Worm (Caenorhabditis elegans) whole organism, L4 larva: Measurements from ENCODE around the gene ZK418.5.
A peak's percentile ranks its signal among the peaks of the same experiment; 100 is the strongest.

Experiments used
- D1046.2 ChIP-seq: fragments of 200-800 bp; sonication (Bioruptor generic); IDR thresholded peaks from 2 replicates; pipeline ENCODE4 v1.3.6; 2022; ENCODE audit warnings: missing genetic modification characterization, missing compliant biosample characterization
- F44E2.7 ChIP-seq: fragments of 200-800 bp; sonication (Bioruptor generic); IDR thresholded peaks from 2 replicates; pipeline ENCODE4 v2.1.2; 2022; ENCODE audit warnings: missing genetic modification characterization, missing compliant biosample characterization
- F49E8.2 ChIP-seq: sonication (generic microtip); optimal IDR thresholded peaks from 2 replicates; lab custom pipeline; 2016; ENCODE audit warnings: missing compliant biosample characterization, mild to moderate bottlenecking, missing genetic modification characterization, borderline replicate concordance
- R02D3.7 ChIP-seq: fragments of 150-350 bp; sonication (generic microtip); optimal IDR thresholded peaks from 3 replicates; lab custom pipeline; 2014; ENCODE audit warnings: missing biosample characterization, missing genetic modification characterization
- T20F7.1 ChIP-seq: fragments of 200-800 bp; sonication (Bioruptor generic); optimal IDR thresholded peaks from 2 replicates; lab custom pipeline; 2018; ENCODE audit warnings: mild to moderate bottlenecking, missing genetic modification characterization, missing compliant biosample characterization
- T26A8.4 ChIP-seq: fragments of 200-800 bp; sonication (Bioruptor generic); IDR thresholded peaks from 2 replicates; pipeline ENCODE4 v1.3.6; 2022; ENCODE audit warnings: missing genetic modification characterization, missing compliant biosample characterization
- Y105C5A.15 ChIP-seq: fragments of 200-800 bp; sonication (Bioruptor generic); IDR thresholded peaks from 2 replicates; pipeline ENCODE4 v1.3.6; 2022; ENCODE audit warnings: missing genetic modification characterization, missing compliant biosample characterization
- Y5F2A.4 ChIP-seq: fragments of 200-800 bp; sonication (Bioruptor generic); optimal IDR thresholded peaks from 2 replicates; lab custom pipeline; 2018; ENCODE audit warnings: mild to moderate bottlenecking, missing genetic modification characterization, missing compliant biosample characterization
- Y75B8A.6 ChIP-seq: fragments of 200-800 bp; sonication (Bioruptor generic); IDR thresholded peaks from 2 replicates; pipeline ENCODE4 v1.3.6; 2022; ENCODE audit warnings: missing genetic modification reagents, missing genetic modification characterization, missing compliant biosample characterization
- ZK337.2 ChIP-seq: fragments of 200-800 bp; sonication (Bioruptor generic); IDR thresholded peaks from 2 replicates; pipeline ENCODE4 v1.3.6; 2022; ENCODE audit warnings: missing genetic modification reagents, missing genetic modification characterization, missing compliant biosample characterization
- ZK546.5 ChIP-seq, 2 experiments: sonication (generic microtip); optimal IDR thresholded peaks; 2 replicates each; lab custom pipeline; 2017; ENCODE audit warnings: missing biosample characterization in 2 of 2, missing genetic modification characterization in 2 of 2
- aha-1 ChIP-seq: fragments of 150-350 bp; peaks from one replicate; lab custom pipeline; 2014; ENCODE audit warnings: missing biosample characterization, missing genetic modification characterization
- ceh-20 ChIP-seq: fragments of 200-800 bp; sonication (Bioruptor generic); IDR thresholded peaks from 2 replicates; pipeline ENCODE4 v1.3.6; 2022; ENCODE audit warnings: missing genetic modification reagents, missing genetic modification characterization, missing compliant biosample characterization
- ceh-28 ChIP-seq: fragments of 150-350 bp; optimal IDR thresholded peaks from 2 replicates; lab custom pipeline; 2014; ENCODE audit warnings: missing biosample characterization, missing genetic modification reagents, missing genetic modification characterization
- ceh-82 ChIP-seq: sonication (generic microtip); optimal IDR thresholded peaks from 2 replicates; lab custom pipeline; 2017; ENCODE audit warnings: missing biosample characterization, missing genetic modification characterization
- ces-1 ChIP-seq: fragments of 150-350 bp; sonication (generic microtip); optimal IDR thresholded peaks from 4 replicates; lab custom pipeline; 2014; ENCODE audit warnings: missing biosample characterization, missing genetic modification reagents, missing genetic modification characterization
- daf-16 ChIP-seq, 3 experiments: sonication (generic microtip); optimal IDR thresholded peaks; 2 replicates each; lab custom pipeline; 2016 to 2017; ENCODE audit warnings: missing genetic modification characterization in 3 of 3, missing genetic modification reagents in 3 of 3, mild to moderate bottlenecking in 2 of 3, missing compliant biosample characterization in 2 of 3, missing biosample characterization in 1 of 3, moderate library complexity in 1 of 3
- dmd-6 ChIP-seq: fragments of 200-800 bp; sonication (Bioruptor generic); IDR thresholded peaks from 2 replicates; pipeline ENCODE4 v1.3.6; 2022; ENCODE audit warnings: missing genetic modification reagents, missing genetic modification characterization, missing compliant biosample characterization
- dmd-8 ChIP-seq: fragments of 200-800 bp; sonication (Bioruptor generic); IDR thresholded peaks from 2 replicates; pipeline ENCODE4 v1.3.6; 2022; ENCODE audit warnings: missing genetic modification characterization, missing compliant biosample characterization
- dmd-9 ChIP-seq: fragments of 200-800 bp; sonication (Bioruptor generic); IDR thresholded peaks from 2 replicates; pipeline ENCODE4 v1.3.6; 2022; ENCODE audit warnings: missing genetic modification reagents, missing genetic modification characterization, missing compliant biosample characterization
- duxl-1 ChIP-seq: sonication (generic microtip); optimal IDR thresholded peaks from 2 replicates; lab custom pipeline; 2016; ENCODE audit warnings: mild to moderate bottlenecking, missing genetic modification characterization, moderate library complexity, missing compliant biosample characterization; ENCODE audit not compliant: poor library complexity
- dve-1 ChIP-seq: sonication (generic microtip); optimal IDR thresholded peaks from 2 replicates; lab custom pipeline; 2017; ENCODE audit warnings: antibody characterized with exemption, mild to moderate bottlenecking, missing genetic modification characterization, missing compliant biosample characterization; ENCODE audit not compliant: insufficient read depth
- egl-43 ChIP-seq: fragments of 200-800 bp; sonication (Bioruptor generic); IDR thresholded peaks from 2 replicates; pipeline ENCODE4 v1.3.6; 2022; ENCODE audit warnings: missing genetic modification reagents, missing genetic modification characterization, missing compliant biosample characterization
- fkh-10 ChIP-seq: fragments of 150-350 bp; optimal IDR thresholded peaks from 2 replicates; lab custom pipeline; 2014; ENCODE audit warnings: missing biosample characterization, missing genetic modification reagents, missing genetic modification characterization
- hif-1 ChIP-seq, 2 experiments: sonication (generic microtip); optimal IDR thresholded peaks; 2 replicates each; lab custom pipeline; 2016 to 2017; ENCODE audit warnings: missing compliant biosample characterization in 2 of 2, missing genetic modification characterization in 2 of 2, missing genetic modification reagents in 2 of 2, missing genotype in 2 of 2, mild to moderate bottlenecking in 1 of 2
- jun-1 ChIP-seq: fragments of 150-350 bp; optimal IDR thresholded peaks from 2 replicates; lab custom pipeline; 2014; ENCODE audit warnings: missing biosample characterization, missing genetic modification reagents, missing genetic modification characterization
- lim-7 ChIP-seq: fragments of 200-800 bp; sonication (Bioruptor generic); IDR thresholded peaks from 2 replicates; pipeline ENCODE4 v1.3.6; 2022; ENCODE audit warnings: missing genetic modification characterization, missing compliant biosample characterization
- lin-1 ChIP-seq: fragments of 200-800 bp; sonication (Bioruptor generic); IDR thresholded peaks from 2 replicates; pipeline ENCODE4 v1.3.6; 2022; ENCODE audit warnings: missing genetic modification reagents, missing genetic modification characterization, missing compliant biosample characterization
- lin-13 ChIP-seq: fragments of 150-350 bp; optimal IDR thresholded peaks from 2 replicates; lab custom pipeline; 2014; ENCODE audit warnings: missing biosample characterization, missing genetic modification reagents, missing genetic modification characterization
- lin-39 ChIP-seq: fragments of 150-350 bp; optimal IDR thresholded peaks from 2 replicates; lab custom pipeline; 2014; ENCODE audit warnings: missing biosample characterization, missing genetic modification reagents, missing genetic modification characterization
- madf-5 ChIP-seq, 2 experiments: fragments of 200-800 bp; sonication (Bioruptor generic); IDR thresholded peaks; 2 replicates each; pipeline ENCODE4 v1.3.6; 2022; ENCODE audit warnings: missing compliant biosample characterization in 2 of 2, missing genetic modification characterization in 2 of 2
- mdt-29 ChIP-seq: fragments of 200-800 bp; sonication (Bioruptor generic); IDR thresholded peaks from 2 replicates; pipeline ENCODE4 v1.3.6; 2022; ENCODE audit warnings: missing genetic modification reagents, missing genetic modification characterization, missing compliant biosample characterization
- mep-1 ChIP-seq: fragments of 150-350 bp; sonication (generic microtip); optimal IDR thresholded peaks from 3 replicates; lab custom pipeline; 2014; ENCODE audit warnings: missing biosample characterization, missing genetic modification characterization
- nhr-10 ChIP-seq: fragments of 150-350 bp; optimal IDR thresholded peaks from 2 replicates; lab custom pipeline; 2014; ENCODE audit warnings: missing biosample characterization, missing genetic modification characterization
- nhr-28 ChIP-seq: fragments of 150-350 bp; optimal IDR thresholded peaks from 2 replicates; lab custom pipeline; 2014; ENCODE audit warnings: missing biosample characterization, missing genetic modification characterization
- nhr-42 ChIP-seq: fragments of 200-800 bp; sonication (Bioruptor generic); IDR thresholded peaks from 2 replicates; pipeline ENCODE4 v1.3.6; 2022; ENCODE audit warnings: missing genetic modification characterization, missing compliant biosample characterization
- nhr-48 ChIP-seq: sonication (generic microtip); optimal IDR thresholded peaks from 2 replicates; lab custom pipeline; 2016; ENCODE audit warnings: mild to moderate bottlenecking, missing genetic modification characterization, missing compliant biosample characterization
- nhr-6 ChIP-seq: fragments of 150-350 bp; optimal IDR thresholded peaks from 2 replicates; lab custom pipeline; 2014; ENCODE audit warnings: missing biosample characterization, missing genetic modification characterization
- nhr-76 ChIP-seq: fragments of 150-350 bp; optimal IDR thresholded peaks from 2 replicates; lab custom pipeline; 2014; ENCODE audit warnings: missing biosample characterization, missing genetic modification characterization
- nhr-77 ChIP-seq: fragments of 150-350 bp; optimal IDR thresholded peaks from 2 replicates; lab custom pipeline; 2014; ENCODE audit warnings: missing biosample characterization, missing genetic modification characterization
- php-3 ChIP-seq: fragments of 200-800 bp; sonication (Bioruptor generic); IDR thresholded peaks from 2 replicates; pipeline ENCODE4 v1.3.6; 2022; ENCODE audit warnings: missing genetic modification reagents, missing genetic modification characterization, missing compliant biosample characterization
- set-16 ChIP-seq: fragments of 200-800 bp; sonication (Bioruptor generic); IDR thresholded peaks from 2 replicates; pipeline ENCODE4 v1.3.6; 2022; ENCODE audit warnings: missing genetic modification reagents, missing genetic modification characterization, missing compliant biosample characterization
- snpc-1.2 ChIP-seq: fragments of 200-800 bp; sonication (Bioruptor generic); IDR thresholded peaks from 2 replicates; pipeline ENCODE4 v1.3.6; 2022; ENCODE audit warnings: missing genetic modification reagents, missing genetic modification characterization, missing compliant biosample characterization
- snpc-4 ChIP-seq: fragments of 150-350 bp; optimal IDR thresholded peaks from 2 replicates; lab custom pipeline; 2014; ENCODE audit warnings: missing biosample characterization, missing genetic modification characterization
- spr-1 ChIP-seq: sonication (generic microtip); optimal IDR thresholded peaks from 2 replicates; lab custom pipeline; 2016; ENCODE audit warnings: mild to moderate bottlenecking, missing genetic modification characterization, missing compliant biosample characterization
- spr-3 ChIP-seq: fragments of 200-800 bp; sonication (Bioruptor generic); optimal IDR thresholded peaks from 2 replicates; lab custom pipeline; 2018; ENCODE audit warnings: mild to moderate bottlenecking, missing genetic modification characterization, missing compliant biosample characterization
- vab-7 ChIP-seq: fragments of 200-800 bp; sonication (Bioruptor generic); IDR thresholded peaks from 2 replicates; pipeline ENCODE4 v1.3.6; 2022; ENCODE audit warnings: missing genetic modification reagents, missing genetic modification characterization, missing compliant biosample characterization
- zfp-2 ChIP-seq: sonication (generic microtip); optimal IDR thresholded peaks from 2 replicates; lab custom pipeline; 2016; ENCODE audit warnings: mild to moderate bottlenecking, missing genetic modification characterization, missing compliant biosample characterization
- zfp-3 ChIP-seq: fragments of 200-800 bp; sonication (Bioruptor generic); conservative IDR thresholded peaks from 2 replicates; pipeline ENCODE4 v1.3.6; 2022; ENCODE audit warnings: missing genetic modification reagents, missing genetic modification characterization, missing compliant biosample characterization
- ztf-11 ChIP-seq: fragments of 150-350 bp; optimal IDR thresholded peaks from 2 replicates; lab custom pipeline; 2014; ENCODE audit warnings: missing biosample characterization, missing genetic modification characterization

ZK418.5 gene

ce11 chrIII:7030044-7030804 lies 43.4 kb downstream of the ZK418.5 start (continued):
- TF ChIP-seq vab-7 (GFP tag; lab: Robert Waterston, UW) (0 out of 2 replicates have a peak, but pooled peaks have one; percentile 28), R02D3.7 (tag; lab: Kevin White, UChicago) (no peak), spr-3 (GFP tag; lab: Kevin White, UChicago) (no peak), set-16 (GFP tag; lab: Robert Waterston, UW) (no peak), lim-7 (GFP tag; lab: Robert Waterston, UW) (0 out of 2 replicates have a peak, but pooled peaks have one; percentile 44), nhr-48 (tag; lab: Kevin White, UChicago) (no peak), ceh-82 (tag; lab: Kevin White, UChicago) (no peak), nhr-10 (tag; lab: Kevin White, UChicago) (no peak), ceh-28 (tag; lab: Kevin White, UChicago) (no peak), daf-16 (GFP tag; optimal IDR thresholded peaks at IDR 0.05; lab: Kevin White, UChicago) (peak in 1 of 2 experiments; percentile 67), daf-16 (tag; optimal IDR thresholded peaks at IDR 0.05; lab: Kevin White, UChicago) (peak; percentile 50), D1046.2 (GFP tag; lab: Robert Waterston, UW) (no peak), Y105C5A.15 (GFP tag; lab: Robert Waterston, UW) (no peak), zfp-3 (GFP tag; lab: Robert Waterston, UW) (no peak), madf-5 (GFP tag; IDR thresholded peaks at IDR 0.05; lab: Robert Waterston, UW) (no peak), nhr-76 (no peak), hif-1 (tag; optimal IDR thresholded peaks at IDR 0.05; lab: Kevin White, UChicago) (no peak), lin-1 (peak; percentile 54; the same call in 1 of the 2 replicates), mep-1 (peak; percentile 43), nhr-42 (GFP tag; lab: Robert Waterston, UW) (no peak), php-3 (GFP tag; lab: Robert Waterston, UW) (no peak), nhr-6 (tag; lab: Kevin White, UChicago) (no peak), spr-1 (tag; lab: Kevin White, UChicago) (peak; percentile 23), ceh-20 (no peak), egl-43 (GFP tag; lab: Robert Waterston, UW) (no peak; the same call in 1 of the 2 replicates), mdt-29 (GFP tag; lab: Robert Waterston, UW) (no peak), ztf-11 (tag; lab: Kevin White, UChicago) (no peak), snpc-4 (tag; lab: Kevin White, UChicago) (peak; percentile 75), aha-1 (tag; lab: Kevin White, UChicago) (peak; percentile 48), dmd-8 (no peak), fkh-10 (GFP tag; lab: Kevin White, UChicago) (no peak), lin-39 (tag; lab: Kevin White, UChicago) (no peak), nhr-77 (tag; lab: Kevin White, UChicago) (no peak), ZK546.5 (tag; optimal IDR thresholded peaks at IDR 0.05; lab: Kevin White, UChicago) (no peak), lin-13 (GFP tag; lab: Kevin White, UChicago) (no peak), F44E2.7 (GFP tag; lab: Robert Waterston, UW) (no peak), dmd-6 (peak; percentile 61), zfp-2 (tag; lab: Kevin White, UChicago) (no peak), Y75B8A.6 (GFP tag; lab: Robert Waterston, UW) (no peak), F49E8.2 (tag; lab: Kevin White, UChicago) (no peak), jun-1 (tag; lab: Kevin White, UChicago) (no peak), T26A8.4 (GFP tag; lab: Robert Waterston, UW) (no peak; the same call in 1 of the 2 replicates), duxl-1 (tag; lab: Kevin White, UChicago) (peak; percentile 52), T20F7.1 (GFP tag; lab: Kevin White, UChicago) (no peak), snpc-1.2 (GFP tag; lab: Robert Waterston, UW) (no peak), ZK337.2 (GFP tag; lab: Robert Waterston, UW) (no peak), Y5F2A.4 (GFP tag; lab: Kevin White, UChicago) (peak; percentile 29), nhr-28 (tag; lab: Kevin White, UChicago) (no peak), dve-1 (tag; lab: Kevin White, UChicago) (peak; percentile 2), dmd-9 (GFP tag; lab: Robert Waterston, UW) (no peak), ces-1 (no peak)
